Worm (Caenorhabditis elegans): ENCODE measurements around the gene pnk-4.

ce11 chrX:5120807-5121206 lies 33.2 kb downstream of the pnk-4 start:
- TF ChIP-seq ces-1 (GFP tag; optimal IDR thresholded peaks at IDR 0.05) (no peak), ztf-11 (tag; optimal IDR thresholded peaks at IDR 0.05) (no peak), ets-5 (GFP tag; IDR thresholded peaks at IDR 0.05) (no peak), ama-1 (optimal IDR thresholded peaks at IDR 0.05) (no peak), vab-15 (tag; optimal IDR thresholded peaks at IDR 0.05) (no peak), aha-1 (tag; optimal IDR thresholded peaks at IDR 0.05) (no peak)

All from whole organism, L1 larva.